Worm (Caenorhabditis elegans) whole organism, L1 larva: ENCODE results near the gene klp-7.
A peak's percentile ranks its signal among the peaks of the same experiment; 100 is the strongest.

Experiments used
- C04F5.9 ChIP-seq: sonication (generic microtip); optimal IDR thresholded peaks from 2 replicates; lab custom pipeline; 2016; ENCODE audit warnings: missing genetic modification characterization, missing compliant biosample characterization
- C16A3.4 ChIP-seq: fragments of 150-350 bp; optimal IDR thresholded peaks from 2 replicates; lab custom pipeline; 2014; ENCODE audit warnings: missing biosample characterization, missing genetic modification characterization
- Y116A8C.19 ChIP-seq: sonication (generic microtip); optimal IDR thresholded peaks from 2 replicates; lab custom pipeline; 2016; ENCODE audit warnings: missing compliant biosample characterization, missing genetic modification characterization, borderline replicate concordance
- aha-1 ChIP-seq: fragments of 150-350 bp; optimal IDR thresholded peaks from 2 replicates; lab custom pipeline; 2014; ENCODE audit warnings: missing biosample characterization, missing genetic modification characterization
- alr-1 ChIP-seq: fragments of 200-800 bp; sonication (Bioruptor generic); optimal IDR thresholded peaks from 2 replicates; lab custom pipeline; 2018; ENCODE audit warnings: borderline replicate concordance, mild to moderate bottlenecking, missing genetic modification characterization, missing compliant biosample characterization
- aly-2 ChIP-seq: fragments of 150-350 bp; optimal IDR thresholded peaks from 2 replicates; lab custom pipeline; 2014; ENCODE audit warnings: missing biosample characterization, missing genetic modification characterization
- ama-1 ChIP-seq: fragments of 150-350 bp; optimal IDR thresholded peaks from 2 replicates; lab custom pipeline; 2014
- blmp-1 ChIP-seq: fragments of 150-350 bp; optimal IDR thresholded peaks from 2 replicates; lab custom pipeline; 2014; ENCODE audit warnings: missing biosample characterization, missing genetic modification characterization
- ceh-63 ChIP-seq: fragments of 200-800 bp; sonication (Bioruptor generic); optimal IDR thresholded peaks from 2 replicates; lab custom pipeline; 2018; ENCODE audit warnings: mild to moderate bottlenecking, missing genetic modification characterization, missing compliant biosample characterization
- ceh-82 ChIP-seq, 3 experiments: fragments of 150-350 bp in 1 of 3; sonication (generic microtip) in 2 of 3; optimal IDR thresholded peaks; 2 replicates each; lab custom pipeline; 2014 to 2017; ENCODE audit warnings: missing biosample characterization in 3 of 3, missing genetic modification characterization in 3 of 3
- dsc-1 ChIP-seq: sonication (generic microtip); optimal IDR thresholded peaks from 2 replicates; lab custom pipeline; 2016; ENCODE audit warnings: mild to moderate bottlenecking, missing genetic modification characterization, missing compliant biosample characterization
- efl-1 ChIP-seq, 4 experiments: fragments of 150-350 bp; optimal IDR thresholded peaks in 3 of 4; peaks in 1 of 4; 1 replicate in 1 of 4; 2 replicates in 3 of 4; lab custom pipeline; 2014; ENCODE audit warnings: missing biosample characterization in 2 of 4, missing genetic modification characterization in 2 of 4, missing genetic modification reagents in 2 of 4
- egl-13 ChIP-seq: sonication (generic microtip); optimal IDR thresholded peaks from 2 replicates; lab custom pipeline; 2016; ENCODE audit warnings: missing genotype, missing genetic modification reagents, missing genetic modification characterization, missing compliant biosample characterization
- egl-27 ChIP-seq, 2 experiments: fragments of 150-350 bp in 1 of 2; sonication (generic microtip); optimal IDR thresholded peaks; 3 replicates each; lab custom pipeline; 2017 to 2018; ENCODE audit warnings: missing biosample characterization in 2 of 2, missing genetic modification characterization in 2 of 2, missing genetic modification reagents in 2 of 2
- ets-5 ChIP-seq: fragments of 200-800 bp; sonication (Bioruptor generic); IDR thresholded peaks from 2 replicates; pipeline ENCODE4 v1.3.6; 2022; ENCODE audit warnings: missing genetic modification characterization, missing compliant biosample characterization
- fkh-4 ChIP-seq: sonication (generic microtip); optimal IDR thresholded peaks from 2 replicates; lab custom pipeline; 2016; ENCODE audit warnings: missing compliant biosample characterization, missing genetic modification characterization, borderline replicate concordance
- grh-1 ChIP-seq: fragments of 200-800 bp; sonication (Bioruptor generic); IDR thresholded peaks from 2 replicates; pipeline ENCODE4 v1.3.6; 2022; ENCODE audit warnings: missing genetic modification reagents, missing genetic modification characterization, missing compliant biosample characterization
- hlh-4 ChIP-seq: sonication (generic microtip); optimal IDR thresholded peaks from 2 replicates; lab custom pipeline; 2016; ENCODE audit warnings: mild to moderate bottlenecking, missing genetic modification characterization, missing compliant biosample characterization
- irx-1 ChIP-seq: sonication (generic microtip); optimal IDR thresholded peaks from 2 replicates; lab custom pipeline; 2016; ENCODE audit warnings: missing genetic modification characterization, missing compliant biosample characterization
- isw-1 ChIP-seq: fragments of 200-800 bp; sonication (Bioruptor generic); IDR thresholded peaks from 2 replicates; pipeline ENCODE4 v1.3.6; 2022; ENCODE audit warnings: missing genetic modification characterization, missing compliant biosample characterization
- lin-13 ChIP-seq: fragments of 150-350 bp; optimal IDR thresholded peaks from 2 replicates; lab custom pipeline; 2014; ENCODE audit warnings: missing biosample characterization, missing genetic modification reagents, missing genetic modification characterization
- lin-14 ChIP-seq: fragments of 200-800 bp; sonication (Bioruptor generic); optimal IDR thresholded peaks from 2 replicates; lab custom pipeline; 2018; ENCODE audit warnings: mild to moderate bottlenecking, missing genetic modification characterization, moderate library complexity, missing compliant biosample characterization
- lin-15B ChIP-seq: fragments of 150-350 bp; sonication (generic microtip); optimal IDR thresholded peaks from 3 replicates; lab custom pipeline; 2014; ENCODE audit warnings: missing biosample characterization, missing genetic modification characterization
- lin-35 ChIP-seq, 2 experiments: fragments of 150-350 bp; optimal IDR thresholded peaks; 2 replicates each; lab custom pipeline; 2014; ENCODE audit warnings: missing biosample characterization in 2 of 2, missing genetic modification characterization in 2 of 2, missing genetic modification reagents in 2 of 2
- lin-39 ChIP-seq: fragments of 150-350 bp; optimal IDR thresholded peaks from 2 replicates; lab custom pipeline; 2014; ENCODE audit warnings: missing biosample characterization, missing genetic modification reagents, missing genetic modification characterization
- lsy-2 ChIP-seq, 2 experiments: fragments of 150-350 bp; optimal IDR thresholded peaks; 2 replicates each; lab custom pipeline; 2014; ENCODE audit warnings: missing biosample characterization in 2 of 2, missing genetic modification characterization in 2 of 2
- mep-1 ChIP-seq: fragments of 150-350 bp; optimal IDR thresholded peaks from 2 replicates; lab custom pipeline; 2014; ENCODE audit warnings: missing biosample characterization, missing genetic modification characterization
- nhr-19 ChIP-seq: fragments of 200-800 bp; sonication (Bioruptor generic); conservative IDR thresholded peaks from 2 replicates; pipeline ENCODE4 v1.3.6; 2022; ENCODE audit warnings: missing genetic modification characterization, missing compliant biosample characterization
- nhr-237 ChIP-seq: fragments of 150-350 bp; optimal IDR thresholded peaks from 2 replicates; lab custom pipeline; 2014; ENCODE audit warnings: missing biosample characterization, missing genetic modification characterization
- nhr-47 ChIP-seq: sonication (generic microtip); optimal IDR thresholded peaks from 2 replicates; lab custom pipeline; 2016; ENCODE audit warnings: mild to moderate bottlenecking, missing genetic modification characterization, moderate library complexity, missing compliant biosample characterization
- nhr-71 ChIP-seq: sonication (generic microtip); optimal IDR thresholded peaks from 2 replicates; lab custom pipeline; 2016; ENCODE audit warnings: mild to moderate bottlenecking, missing genetic modification characterization, moderate library complexity, missing compliant biosample characterization
- nhr-77 ChIP-seq: fragments of 150-350 bp; optimal IDR thresholded peaks from 2 replicates; lab custom pipeline; 2014; ENCODE audit warnings: missing biosample characterization, missing genetic modification characterization
- nhr-84 ChIP-seq: sonication (generic microtip); optimal IDR thresholded peaks from 2 replicates; lab custom pipeline; 2017; ENCODE audit warnings: missing biosample characterization, missing genetic modification characterization
- nhr-85 ChIP-seq: sonication (generic microtip); peaks from one replicate; lab custom pipeline; 2016; ENCODE audit warnings: missing genetic modification characterization, inconsistent platforms, missing compliant biosample characterization
- nhr-90 ChIP-seq: sonication (generic microtip); optimal IDR thresholded peaks from 2 replicates; lab custom pipeline; 2016; ENCODE audit warnings: mild to moderate bottlenecking, missing genetic modification characterization, missing compliant biosample characterization; ENCODE audit not compliant: poor library complexity
- pag-3 ChIP-seq: sonication (generic microtip); optimal IDR thresholded peaks from 2 replicates; lab custom pipeline; 2017; ENCODE audit warnings: missing genetic modification characterization, mild to moderate bottlenecking, missing compliant biosample characterization, antibody characterized with exemption, borderline replicate concordance; ENCODE audit not compliant: insufficient read depth
- pax-3 ChIP-seq: fragments of 200-800 bp; sonication (Bioruptor generic); optimal IDR thresholded peaks from 2 replicates; lab custom pipeline; 2018; ENCODE audit warnings: mild to moderate bottlenecking, missing genetic modification characterization, moderate library complexity, missing compliant biosample characterization
- skn-1 ChIP-seq: fragments of 150-350 bp; optimal IDR thresholded peaks from 2 replicates; lab custom pipeline; 2014; ENCODE audit warnings: missing biosample characterization, missing genetic modification characterization
- sox-4 ChIP-seq: sonication (generic microtip); optimal IDR thresholded peaks from 2 replicates; lab custom pipeline; 2016; ENCODE audit warnings: missing genetic modification characterization, missing compliant biosample characterization
- sptf-1 ChIP-seq: fragments of 150-350 bp; optimal IDR thresholded peaks from 2 replicates; lab custom pipeline; 2014; ENCODE audit warnings: missing biosample characterization, missing genetic modification characterization
- sup-37 ChIP-seq: fragments of 200-800 bp; sonication (Bioruptor generic); optimal IDR thresholded peaks from 2 replicates; lab custom pipeline; 2018; ENCODE audit warnings: mild to moderate bottlenecking, missing genetic modification characterization, missing compliant biosample characterization
- swsn-7 ChIP-seq: sonication (generic microtip); optimal IDR thresholded peaks from 2 replicates; lab custom pipeline; 2016; ENCODE audit warnings: missing genetic modification characterization, missing compliant biosample characterization
- tlp-1 ChIP-seq: fragments of 150-350 bp; optimal IDR thresholded peaks from 2 replicates; lab custom pipeline; 2014; ENCODE audit warnings: missing biosample characterization, missing genetic modification characterization
- unc-62 ChIP-seq: fragments of 150-350 bp; optimal IDR thresholded peaks from 2 replicates; lab custom pipeline; 2014; ENCODE audit warnings: missing biosample characterization, missing genetic modification reagents, missing genetic modification characterization
- unc-86 ChIP-seq: sonication (generic microtip); optimal IDR thresholded peaks from 2 replicates; lab custom pipeline; 2016; ENCODE audit warnings: missing genetic modification characterization, missing compliant biosample characterization
- vab-15 ChIP-seq: sonication (generic microtip); optimal IDR thresholded peaks from 2 replicates; lab custom pipeline; 2017; ENCODE audit warnings: missing genotype, mild to moderate bottlenecking, missing genetic modification characterization, missing compliant biosample characterization
- zip-4 ChIP-seq: fragments of 200-800 bp; sonication (Bioruptor generic); optimal IDR thresholded peaks from 2 replicates; lab custom pipeline; 2018; ENCODE audit warnings: mild to moderate bottlenecking, missing genetic modification characterization, moderate library complexity, missing compliant biosample characterization
- ztf-4 ChIP-seq: fragments of 150-350 bp; optimal IDR thresholded peaks from 2 replicates; lab custom pipeline; 2014; ENCODE audit warnings: missing biosample characterization, missing genetic modification characterization

Gene klp-7

DNA sequence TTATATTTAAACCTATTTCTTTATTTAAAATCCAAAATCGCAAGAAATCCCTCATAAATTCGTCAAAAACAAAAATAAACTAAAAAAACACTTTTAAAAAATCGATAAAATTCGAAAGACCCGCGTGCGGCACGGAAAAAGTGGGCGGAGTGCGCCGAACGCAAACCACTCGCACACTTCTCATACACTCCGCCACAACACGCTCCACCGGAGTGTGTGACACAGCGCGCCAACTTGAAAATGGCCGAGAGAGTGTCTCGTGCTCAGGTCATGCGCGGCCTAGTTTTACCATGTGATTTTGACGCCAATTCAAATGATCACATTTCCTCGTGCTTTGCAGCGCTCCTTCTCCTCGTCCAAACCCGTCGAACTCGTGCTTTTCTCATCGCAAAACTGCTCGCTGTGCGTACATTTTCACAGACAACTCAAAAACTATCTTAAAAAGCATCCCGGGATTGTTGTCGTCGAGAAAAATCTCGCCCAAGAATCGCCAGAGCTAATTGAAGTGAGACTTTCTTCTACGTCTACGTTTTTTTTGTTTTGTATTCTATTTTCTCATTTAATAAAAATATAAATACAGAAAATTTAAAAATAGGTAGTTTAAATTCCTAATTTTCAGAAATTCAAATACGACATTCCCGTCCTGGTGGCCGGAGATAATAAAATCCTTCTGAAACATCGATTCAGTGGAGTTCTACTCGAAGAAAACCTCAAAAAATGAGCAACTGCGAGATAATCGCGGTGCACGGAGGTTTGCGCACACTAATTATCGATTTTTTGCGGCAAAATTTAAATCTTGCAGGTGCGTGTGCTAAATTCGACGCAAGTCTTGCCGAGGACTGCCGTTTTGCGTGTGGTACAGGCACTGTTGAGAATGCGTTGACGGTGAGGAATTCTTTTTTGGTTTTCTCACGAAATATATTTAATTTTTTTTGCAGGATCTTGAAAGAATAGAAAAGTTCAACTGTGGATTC is 46.4 kb upstream of the klp-7 start, which contains the start of gene tasp-1 (continued):
- TF ChIP-seq C04F5.9 (tag; lab: Kevin White, UChicago), result peak; percentile 98
- TF ChIP-seq ama-1, result peak; percentile 77
- peak; percentile 98 for TF ChIP-seq zip-4
- peak; percentile 98 for TF ChIP-seq fkh-4 (tag; lab: Kevin White, UChicago)
- TF ChIP-seq pag-3 (tag; lab: Kevin White, UChicago), result peak; percentile 1
- peak; percentile 99 for TF ChIP-seq grh-1
- peak; percentile 100 for TF ChIP-seq pax-3 (tag; lab: Kevin White, UChicago)
- peak; percentile 100 for TF ChIP-seq ztf-4 (tag; lab: Kevin White, UChicago)
- TF ChIP-seq ceh-63 (GFP tag; lab: Kevin White, UChicago), result peak; percentile 100
- TF ChIP-seq ets-5 (GFP tag; lab: Robert Waterston, UW), result peak; percentile 89; the same call in 1 of the 2 replicates
- TF ChIP-seq blmp-1, result peak; percentile 82
- peak; percentile 97 for TF ChIP-seq aly-2 (tag; lab: Kevin White, UChicago)
- TF ChIP-seq lin-35 (GFP tag; optimal IDR thresholded peaks at IDR 0.05; lab: Kevin White, UChicago), result peak; percentile 100
- peak; percentile 100 for TF ChIP-seq lin-14 (GFP tag; lab: Kevin White, UChicago)
- peak; percentile 100 for TF ChIP-seq nhr-71
- peak; percentile 91 for TF ChIP-seq unc-62 (GFP tag; lab: Kevin White, UChicago)
- peak; percentile 100 for TF ChIP-seq nhr-77
- TF ChIP-seq skn-1, result peak; percentile 99
- TF ChIP-seq alr-1, result no peak
- peak; percentile 100 for TF ChIP-seq lin-15B (tag; lab: Kevin White, UChicago)
- peak; percentile 90 for TF ChIP-seq nhr-84 (tag; lab: Kevin White, UChicago)
- peak; percentile 96 for TF ChIP-seq lin-39 (tag; lab: Kevin White, UChicago)
- TF ChIP-seq aha-1 (tag; lab: Kevin White, UChicago), result peak; percentile 98
- TF ChIP-seq nhr-90, result peak; percentile 100
- peak; percentile 100 for TF ChIP-seq efl-1 (optimal IDR thresholded peaks at IDR 0.05; lab: Kevin White, UChicago)
- TF ChIP-seq efl-1 (GFP tag; optimal IDR thresholded peaks at IDR 0.05 in 1 of 2; lab: Kevin White, UChicago), result peak; percentile 99 to 100
- peak; percentile 100 for TF ChIP-seq lin-13 (GFP tag; lab: Kevin White, UChicago)
- peak; percentile 100 for TF ChIP-seq egl-13 (tag; lab: Kevin White, UChicago)
- TF ChIP-seq swsn-7 (tag; lab: Kevin White, UChicago), result peak; percentile 100
- TF ChIP-seq mep-1 (tag; lab: Kevin White, UChicago), result peak; percentile 98
- TF ChIP-seq hlh-4, result peak; percentile 48
- TF ChIP-seq lsy-2 (tag; optimal IDR thresholded peaks at IDR 0.05; lab: Kevin White, UChicago), result peak; percentile 98 to 99
- TF ChIP-seq unc-86 (tag; lab: Kevin White, UChicago), result peak; percentile 100
- TF ChIP-seq nhr-85, result peak; percentile 100
- TF ChIP-seq sox-4 (tag; lab: Kevin White, UChicago), result peak; percentile 100
- TF ChIP-seq Y116A8C.19 (tag; lab: Kevin White, UChicago), result peak; percentile 95
- TF ChIP-seq nhr-47 (tag; lab: Kevin White, UChicago), result peak; percentile 100
- TF ChIP-seq vab-15 (tag; lab: Kevin White, UChicago), result peak; percentile 100
- peak; percentile 100 for TF ChIP-seq C16A3.4
- TF ChIP-seq isw-1, result peak; percentile 100
- no peak for TF ChIP-seq tlp-1 (tag; lab: Kevin White, UChicago)
- peak; percentile 100 for TF ChIP-seq dsc-1 (tag; lab: Kevin White, UChicago)
- TF ChIP-seq ceh-82 (tag; optimal IDR thresholded peaks at IDR 0.05; lab: Kevin White, UChicago), result peak; percentile 100
- TF ChIP-seq nhr-237 (tag; lab: Kevin White, UChicago), result peak; percentile 99
- TF ChIP-seq irx-1 (tag; lab: Kevin White, UChicago), result peak; percentile 100
- TF ChIP-seq sptf-1 (tag; lab: Kevin White, UChicago), result no peak
- TF ChIP-seq sup-37, result peak; percentile 100
- peak; percentile 100 for TF ChIP-seq nhr-19 (GFP tag; lab: Robert Waterston, UW)
- peak; percentile 94 to 95 for TF ChIP-seq egl-27 (tag; optimal IDR thresholded peaks at IDR 0.05; lab: Kevin White, UChicago)
